Fruit fly (Drosophila melanogaster) whole organism, embryonic: ENCODE data around the gene CG32195.
A peak's percentile ranks its signal among the peaks of the same experiment; 100 is the strongest.

Source experiments
- Bgb ChIP-seq: fragments of 200-800 bp; sonication (Bioruptor generic); IDR thresholded peaks from 2 replicates; pipeline ENCODE4 v1.3.6; 2022; ENCODE audit warnings: missing biosample characterization, missing genetic modification characterization; ENCODE audit not compliant: partially characterized antibody
- CG1024 ChIP-seq: fragments of 200-800 bp; sonication (Bioruptor generic); IDR thresholded peaks from 2 replicates; pipeline ENCODE4 v1.3.6; 2022; ENCODE audit warnings: missing biosample characterization, missing genetic modification characterization
- CG10959 ChIP-seq: fragments of 200-800 bp; sonication (Bioruptor generic); IDR thresholded peaks from 2 replicates; pipeline ENCODE4 v1.3.6; 2022; ENCODE audit warnings: missing biosample characterization, missing genetic modification characterization
- CG11247 ChIP-seq: fragments of 200-800 bp; sonication (Bioruptor generic); IDR thresholded peaks from 2 replicates; pipeline ENCODE4 v1.3.6; 2022; ENCODE audit warnings: missing biosample characterization, missing genetic modification characterization
- CG13123 ChIP-seq: fragments of 200-800 bp; sonication (Bioruptor generic); optimal IDR thresholded peaks from 2 replicates; lab custom pipeline; 2016; ENCODE audit warnings: missing biosample characterization, missing genetic modification characterization
- CG14441 ChIP-seq: fragments of 200-800 bp; sonication (Bioruptor generic); IDR thresholded peaks from 2 replicates; pipeline ENCODE4 v1.3.6; 2022; ENCODE audit warnings: missing biosample characterization, missing genetic modification characterization
- CG15479 ChIP-seq: fragments of 200-800 bp; sonication (Bioruptor generic); optimal IDR thresholded peaks from 3 replicates; lab custom pipeline; 2019; ENCODE audit warnings: missing biosample characterization, mild to moderate bottlenecking, missing genetic modification characterization, moderate library complexity
- CG18619 ChIP-seq: fragments of 200-800 bp; sonication (Bioruptor generic); optimal IDR thresholded peaks from 3 replicates; lab custom pipeline; 2017; ENCODE audit warnings: missing biosample characterization, mild to moderate bottlenecking, missing genetic modification characterization
- CG2199 ChIP-seq: fragments of 200-800 bp; sonication (Bioruptor generic); IDR thresholded peaks from 3 replicates; pipeline ENCODE4 v1.3.6; 2022; ENCODE audit warnings: missing biosample characterization, missing genetic modification characterization
- CG6683 ChIP-seq: fragments of 200-800 bp; sonication (Bioruptor generic); optimal IDR thresholded peaks from 2 replicates; lab custom pipeline; 2017; ENCODE audit warnings: missing biosample characterization, mild to moderate bottlenecking, missing genetic modification characterization, missing genetic modification reagents
- CG6689 ChIP-seq: fragments of 200-800 bp; sonication (Bioruptor generic); IDR thresholded peaks from 2 replicates; pipeline ENCODE4 v1.3.6; 2022; ENCODE audit warnings: missing biosample characterization, missing genetic modification characterization
- CG6791 ChIP-seq: fragments of 200-800 bp; sonication (Bioruptor generic); IDR thresholded peaks from 3 replicates; pipeline ENCODE4 v1.3.6; 2022; ENCODE audit warnings: missing biosample characterization, missing genetic modification characterization; ENCODE audit not compliant: partially characterized antibody
- CG6813 ChIP-seq: fragments of 200-800 bp; sonication (Bioruptor generic); optimal IDR thresholded peaks from 2 replicates; lab custom pipeline; 2017; ENCODE audit warnings: missing biosample characterization, missing genetic modification characterization, mild to moderate bottlenecking, moderate library complexity, missing genetic modification reagents
- CG9437 ChIP-seq: fragments of 200-800 bp; sonication (Bioruptor generic); optimal IDR thresholded peaks from 2 replicates; lab custom pipeline; 2018; ENCODE audit warnings: missing biosample characterization, mild to moderate bottlenecking, missing genetic modification characterization
- CkIIα-i1 ChIP-seq: fragments of 200-800 bp; sonication (Bioruptor generic); IDR thresholded peaks from 2 replicates; pipeline ENCODE4 v1.3.6; 2022; ENCODE audit warnings: missing biosample characterization, missing genetic modification characterization
- CrebB ChIP-seq: fragments of 200-800 bp; sonication (Bioruptor generic); optimal IDR thresholded peaks from 3 replicates; lab custom pipeline; 2018; ENCODE audit warnings: missing biosample characterization, mild to moderate bottlenecking, missing genetic modification characterization
- Dad ChIP-seq: fragments of 200-800 bp; sonication (Bioruptor generic); optimal IDR thresholded peaks from 3 replicates; lab custom pipeline; 2016; ENCODE audit warnings: missing biosample characterization, missing genetic modification characterization
- Doc3 ChIP-seq: fragments of 200-800 bp; sonication (Bioruptor generic); IDR thresholded peaks from 3 replicates; pipeline ENCODE4 v1.3.6; 2022; ENCODE audit warnings: missing biosample characterization, missing genetic modification characterization; ENCODE audit not compliant: partially characterized antibody
- E2f1 ChIP-seq: fragments of 200-800 bp; sonication (Bioruptor generic); IDR thresholded peaks from 2 replicates; pipeline ENCODE4 v1.3.6; 2022; ENCODE audit warnings: missing biosample characterization, missing genetic modification characterization
- Hmx ChIP-seq: fragments of 200-800 bp; sonication (Bioruptor generic); optimal IDR thresholded peaks from 2 replicates; lab custom pipeline; 2016; ENCODE audit warnings: missing biosample characterization, missing genetic modification characterization
- Hr39 ChIP-seq: fragments of >200 bp; optimal IDR thresholded peaks from 2 replicates; lab custom pipeline; 2017
- Lhr ChIP-seq: fragments of 200-800 bp; sonication (Bioruptor generic); optimal IDR thresholded peaks from 3 replicates; lab custom pipeline; 2017; ENCODE audit warnings: mild to moderate bottlenecking, missing biosample characterization, missing genetic modification reagents, missing genetic modification characterization
- Lpt ChIP-seq: fragments of >200 bp; optimal IDR thresholded peaks from 2 replicates; lab custom pipeline; 2018; ENCODE audit warnings: missing biosample characterization, missing genetic modification characterization
- MBD-R2 ChIP-seq: fragments of 200-800 bp; sonication (Bioruptor generic); IDR thresholded peaks from 2 replicates; pipeline ENCODE4 v1.3.6; 2022; ENCODE audit warnings: missing biosample characterization, missing genetic modification characterization
- Meics ChIP-seq: fragments of 200-800 bp; sonication (Bioruptor generic); optimal IDR thresholded peaks from 2 replicates; lab custom pipeline; 2017; ENCODE audit warnings: missing biosample characterization, mild to moderate bottlenecking, missing genetic modification characterization
- Poxn ChIP-seq: fragments of 200-800 bp; sonication (Bioruptor generic); IDR thresholded peaks from 2 replicates; pipeline ENCODE4 v1.3.6; 2022; ENCODE audit warnings: missing biosample characterization, missing genetic modification characterization
- Ptx1 ChIP-seq: fragments of 200-800 bp; sonication (Bioruptor generic); IDR thresholded peaks from 2 replicates; pipeline ENCODE4 v1.3.6; 2022; ENCODE audit warnings: missing biosample characterization, missing genetic modification characterization
- Six4 ChIP-seq: fragments of 200-800 bp; sonication (Bioruptor generic); optimal IDR thresholded peaks from 2 replicates; lab custom pipeline; 2016; ENCODE audit warnings: missing biosample characterization, missing genetic modification characterization
- Sox100B ChIP-seq: fragments of 200-800 bp; sonication (Bioruptor generic); optimal IDR thresholded peaks from 3 replicates; lab custom pipeline; 2018; ENCODE audit warnings: missing biosample characterization, mild to moderate bottlenecking, missing genetic modification characterization
- Stat92E ChIP-seq, 3 experiments: fragments of >200 bp in 2 of 3; fragments of 200-800 bp in 1 of 3; sonication (Bioruptor generic) in 1 of 3; optimal IDR thresholded peaks; 2 replicates each; lab custom pipeline; 2017 to 2019; ENCODE audit warnings: missing biosample characterization in 3 of 3, missing genetic modification characterization in 3 of 3, mild to moderate bottlenecking in 1 of 3, moderate library complexity in 1 of 3
- Trl ChIP-seq, 3 experiments: fragments of >200 bp in 2 of 3; fragments of 200-800 bp in 1 of 3; sonication (Bioruptor generic) in 1 of 3; optimal IDR thresholded peaks; 2 replicates in 1 of 3; 3 replicates in 2 of 3; lab custom pipeline; 2016 to 2017; ENCODE audit warnings: missing biosample characterization in 1 of 3, missing genetic modification characterization in 1 of 3
- ac ChIP-seq: fragments of 200-800 bp; sonication (Bioruptor generic); optimal IDR thresholded peaks from 3 replicates; lab custom pipeline; 2017; ENCODE audit warnings: missing biosample characterization, mild to moderate bottlenecking, missing genetic modification characterization
- ash1 ChIP-seq: fragments of 200-800 bp; sonication (Bioruptor generic); optimal IDR thresholded peaks from 2 replicates; lab custom pipeline; 2018; ENCODE audit warnings: missing biosample characterization, mild to moderate bottlenecking, missing genetic modification characterization
- chif ChIP-seq, 2 experiments: fragments of 200-800 bp; sonication (Bioruptor generic); optimal IDR thresholded peaks; 3 replicates each; lab custom pipeline; 2016; ENCODE audit warnings: missing biosample characterization in 2 of 2, missing genetic modification characterization in 2 of 2
- chinmo ChIP-seq: fragments of 200-800 bp; sonication (Bioruptor generic); IDR thresholded peaks from 4 replicates; pipeline ENCODE4 v1.3.6; 2022; ENCODE audit warnings: missing biosample characterization, missing genetic modification characterization; ENCODE audit not compliant: partially characterized antibody
- chm ChIP-seq: fragments of 200-800 bp; sonication (Bioruptor generic); IDR thresholded peaks from 2 replicates; pipeline ENCODE4 v1.3.6; 2022; ENCODE audit warnings: missing biosample characterization, missing genetic modification characterization
- crol ChIP-seq: fragments of 200-800 bp; sonication (Bioruptor generic); IDR thresholded peaks from 2 replicates; pipeline ENCODE4 v1.3.6; 2022; ENCODE audit warnings: missing biosample characterization, missing genetic modification characterization
- danr ChIP-seq: fragments of 200-800 bp; sonication (Bioruptor generic); IDR thresholded peaks from 2 replicates; pipeline ENCODE4 v1.3.6; 2022; ENCODE audit warnings: missing biosample characterization, missing genetic modification characterization
- disco-r ChIP-seq: fragments of 200-800 bp; sonication (Bioruptor generic); optimal IDR thresholded peaks from 2 replicates; lab custom pipeline; 2016; ENCODE audit warnings: missing biosample characterization, missing genetic modification characterization
- dmrt99B ChIP-seq: fragments of 200-800 bp; sonication (Bioruptor generic); optimal IDR thresholded peaks from 2 replicates; lab custom pipeline; 2018; ENCODE audit warnings: missing biosample characterization, mild to moderate bottlenecking, missing genetic modification characterization, moderate library complexity
- fd3F ChIP-seq: fragments of 200-800 bp; sonication (Bioruptor generic); optimal IDR thresholded peaks from 2 replicates; lab custom pipeline; 2018; ENCODE audit warnings: missing biosample characterization, mild to moderate bottlenecking, missing genetic modification characterization, moderate library complexity
- fru ChIP-seq: fragments of >200 bp; optimal IDR thresholded peaks from 2 replicates; lab custom pipeline; 2017
- inv ChIP-seq: fragments of 200-800 bp; sonication (Bioruptor generic); IDR thresholded peaks from 2 replicates; pipeline ENCODE4 v1.3.6; 2022; ENCODE audit warnings: missing biosample characterization, missing genetic modification characterization; ENCODE audit not compliant: partially characterized antibody
- ken ChIP-seq: fragments of 200-800 bp; sonication (Bioruptor generic); IDR thresholded peaks from 3 replicates; pipeline ENCODE4 v1.3.6; 2022; ENCODE audit warnings: missing biosample characterization, missing genetic modification characterization
- odd ChIP-seq: fragments of 200-800 bp; sonication (Bioruptor generic); optimal IDR thresholded peaks from 2 replicates; lab custom pipeline; 2017; ENCODE audit warnings: missing biosample characterization, mild to moderate bottlenecking, missing genetic modification characterization
- pho ChIP-seq: fragments of 200-800 bp; sonication (Bioruptor generic); optimal IDR thresholded peaks from 2 replicates; lab custom pipeline; 2016; ENCODE audit warnings: missing biosample characterization, missing genetic modification characterization
- run ChIP-seq: fragments of 200-800 bp; sonication (Bioruptor generic); optimal IDR thresholded peaks from 3 replicates; lab custom pipeline; 2018; ENCODE audit warnings: missing biosample characterization, mild to moderate bottlenecking, missing genetic modification characterization
- sisA ChIP-seq: fragments of 200-800 bp; sonication (Bioruptor generic); IDR thresholded peaks from 2 replicates; pipeline ENCODE4 v1.3.6; 2022; ENCODE audit warnings: missing biosample characterization, missing genetic modification characterization
- sna ChIP-seq: fragments of 200-800 bp; sonication (Bioruptor generic); IDR thresholded peaks from 2 replicates; pipeline ENCODE4 v1.3.6; 2022; ENCODE audit warnings: missing biosample characterization, missing genetic modification characterization; ENCODE audit not compliant: partially characterized antibody
- sob ChIP-seq: fragments of 200-800 bp; sonication (Bioruptor generic); IDR thresholded peaks from 2 replicates; pipeline ENCODE4 v1.3.6; 2022; ENCODE audit warnings: missing biosample characterization, missing genetic modification characterization
- trem ChIP-seq: fragments of 200-800 bp; optimal IDR thresholded peaks from 3 replicates; lab custom pipeline; 2019; ENCODE audit warnings: missing biosample characterization, mild to moderate bottlenecking, missing genetic modification characterization, moderate library complexity
- vnd ChIP-seq: fragments of 200-800 bp; sonication (Bioruptor generic); IDR thresholded peaks from 3 replicates; pipeline ENCODE4 v1.3.6; 2022; ENCODE audit warnings: missing biosample characterization, missing genetic modification characterization; ENCODE audit not compliant: partially characterized antibody

The CG32195 gene

DNA sequence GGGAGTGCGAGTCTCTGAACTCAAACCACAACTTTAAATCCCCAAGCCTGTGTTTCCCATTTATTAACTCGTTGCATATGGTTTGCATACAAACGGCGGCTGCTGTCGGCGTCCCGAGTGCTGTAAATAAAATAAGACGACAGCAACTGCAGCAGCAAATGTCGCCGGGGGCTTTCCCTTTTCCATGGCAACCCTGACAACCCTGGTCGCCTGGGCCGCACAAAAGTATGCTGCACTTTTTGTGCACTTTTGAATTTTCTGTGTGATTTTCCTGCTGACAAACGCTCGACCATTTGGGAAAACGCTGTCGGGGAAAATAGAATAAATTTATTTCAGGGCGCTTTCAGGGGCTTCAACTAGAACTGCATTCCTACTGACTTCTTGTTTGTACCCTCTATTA is 41.4 kb downstream of the CG32195 start (continued):
- TF ChIP-seq CG14441 (GFP tag; lab: Robert Waterston, UW) (no peak), CG13123 (GFP tag; lab: Kevin White, UChicago) (no peak), chif (GFP tag; optimal IDR thresholded peaks at IDR 0.05; lab: Kevin White, UChicago) (no peak), Lpt (GFP tag; lab: Kevin White, UChicago) (no peak), Meics (no peak), danr (GFP tag; lab: Robert Waterston, UW) (no peak), CG6791 (peak; percentile 69; the same call in 2 of the 3 replicates), pho (GFP tag; lab: Kevin White, UChicago) (no peak), Bgb (GFP tag; lab: Robert Waterston, UW) (no peak), CG18619 (no peak), odd (GFP tag; lab: Kevin White, UChicago) (no peak), trem (no peak), disco-r (no peak), CG9437 (no peak), CkIIα-i1 (GFP tag; lab: Robert Waterston, UW) (no peak), Ptx1 (GFP tag; lab: Robert Waterston, UW) (no peak), inv (no peak), ac (no peak), CG15479 (GFP tag; lab: Kevin White, UChicago) (no peak), chinmo (GFP tag; lab: Robert Waterston, UW) (no peak), CG11247 (GFP tag; lab: Robert Waterston, UW) (no peak), Trl (optimal IDR thresholded peaks at IDR 0.05; lab: Kevin White, UChicago) (no peak), Trl (GFP tag; optimal IDR thresholded peaks at IDR 0.05; lab: Kevin White, UChicago) (no peak), vnd (GFP tag; lab: Robert Waterston, UW) (no peak), Doc3 (GFP tag; lab: Robert Waterston, UW) (no peak), Lhr (peak; percentile 32), CG6813 (no peak), fru (no peak), ken (GFP tag; lab: Robert Waterston, UW) (0 out of 3 replicates have a peak, but pooled peaks have one; percentile 30), Hr39 (lab: Kevin White, UChicago) (no peak), run (tag; lab: Kevin White, UChicago) (no peak), E2f1 (no peak), CG6683 (GFP tag; lab: Kevin White, UChicago) (no peak), Stat92E (GFP tag; optimal IDR thresholded peaks at IDR 0.05; lab: Kevin White, UChicago) (no peak), CrebB (no peak), ash1 (GFP tag; lab: Kevin White, UChicago) (no peak), CG2199 (GFP tag; lab: Robert Waterston, UW) (peak; percentile 95), Dad (GFP tag; lab: Kevin White, UChicago) (no peak), Sox100B (GFP tag; lab: Kevin White, UChicago) (no peak), Six4 (GFP tag; lab: Kevin White, UChicago) (no peak), crol (GFP tag; lab: Robert Waterston, UW) (no peak), dmrt99B (tag; lab: Kevin White, UChicago) (no peak), CG10959 (GFP tag; lab: Robert Waterston, UW) (no peak), sob (GFP tag; lab: Robert Waterston, UW) (no peak), CG1024 (GFP tag; lab: Robert Waterston, UW) (no peak), MBD-R2 (GFP tag; lab: Robert Waterston, UW) (no peak), fd3F (GFP tag; lab: Kevin White, UChicago) (no peak), Poxn (no peak), sna (GFP tag; lab: Robert Waterston, UW) (0 out of 2 replicates have a peak, but pooled peaks have one; percentile 30), chm (GFP tag; lab: Robert Waterston, UW) (no peak), Hmx (GFP tag; lab: Kevin White, UChicago) (no peak), CG6689 (GFP tag; lab: Robert Waterston, UW) (no peak), sisA (GFP tag; lab: Robert Waterston, UW) (no peak)
